Worm (Caenorhabditis elegans): ENCODE data around the gene clec-228.

DNA sequence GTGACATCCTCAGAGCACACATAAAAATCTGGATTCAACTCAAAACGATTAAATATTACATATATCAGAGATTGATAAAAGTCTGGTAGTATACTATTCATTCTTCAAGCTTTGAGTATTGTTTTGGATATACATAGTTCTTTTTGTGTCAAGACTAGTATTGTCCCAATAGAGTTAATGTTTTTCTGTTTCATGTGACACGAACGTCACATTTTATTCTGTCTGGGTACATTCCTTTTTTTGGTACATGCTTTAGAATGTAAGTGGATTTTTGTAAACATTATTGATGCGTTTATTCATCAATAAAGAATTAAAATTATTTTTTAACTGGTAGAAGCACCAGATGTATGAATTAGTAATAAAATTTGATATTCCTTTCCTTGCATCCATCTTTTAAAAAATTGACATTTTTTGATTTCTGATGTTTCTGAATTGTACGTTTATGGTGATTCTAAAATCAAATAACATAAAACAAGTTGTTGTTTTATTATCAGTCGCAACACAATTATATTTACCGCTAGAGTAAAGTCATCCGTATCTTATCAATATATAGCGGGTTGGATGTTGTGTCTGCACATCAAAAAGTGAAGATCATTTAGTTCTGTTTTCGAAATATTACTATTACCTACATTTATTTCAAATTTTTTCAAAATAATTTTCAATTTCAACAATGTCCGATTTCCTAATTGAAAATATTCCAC, 23.3 kb downstream of the clec-228 start, which contains the start of the genes srt-22 and nhr-246:
- no peak for TF ChIP-seq ztf-29 (GFP tag; IDR thresholded peaks at IDR 0.05)
- TF ChIP-seq med-1 (GFP tag; optimal IDR thresholded peaks at IDR 0.05; ENCODE audit: insufficient read depth): no peak
- no peak for TF ChIP-seq flt-1 (GFP tag; IDR thresholded peaks at IDR 0.05)
- TF ChIP-seq ref-1 (GFP tag; conservative IDR thresholded peaks at IDR 0.05): no peak
- no peak for TF ChIP-seq klf-2 (GFP tag; conservative IDR thresholded peaks at IDR 0.05)
